Worm (Caenorhabditis elegans): ENCODE measurements around the gene F48E8.4.

Gene F48E8.4

DNA sequence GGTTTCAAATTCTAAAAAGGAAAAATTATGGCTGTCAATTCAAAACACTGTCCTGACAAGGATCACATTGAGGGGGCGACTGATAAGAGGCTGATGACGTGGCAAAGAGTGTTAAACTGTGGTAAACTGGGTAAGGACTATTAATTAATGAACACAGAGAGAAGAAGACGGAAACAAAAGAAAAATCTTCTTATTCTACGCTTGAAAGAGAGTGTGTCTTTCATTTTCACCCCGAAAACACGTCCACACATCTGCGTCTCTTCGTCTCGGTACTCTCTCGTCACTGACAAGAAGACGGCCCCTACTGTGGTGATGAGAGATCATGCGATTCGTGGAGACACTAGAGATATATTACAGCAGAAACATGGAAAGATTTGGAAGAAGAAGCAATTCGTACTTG lies 32.0 kb upstream of the F48E8.4 start:
- peak; percentile 4 for TF ChIP-seq ztf-26 (tag; optimal IDR thresholded peaks at IDR 0.05)
- no peak for TF ChIP-seq attf-5 (GFP tag; optimal IDR thresholded peaks at IDR 0.05)
- peak; percentile 41 to 63 for TF ChIP-seq let-607 (tag; optimal IDR thresholded peaks at IDR 0.05)
- TF ChIP-seq nhr-80 (tag; optimal IDR thresholded peaks at IDR 0.05), result peak; percentile 72
- TF ChIP-seq hmg-1.2 (GFP tag; IDR thresholded peaks at IDR 0.05), result peak; percentile 65; the same call in 1 of the 2 replicates
- peak; percentile 4 for TF ChIP-seq lin-40 (tag; optimal IDR thresholded peaks at IDR 0.05)

DNA sequence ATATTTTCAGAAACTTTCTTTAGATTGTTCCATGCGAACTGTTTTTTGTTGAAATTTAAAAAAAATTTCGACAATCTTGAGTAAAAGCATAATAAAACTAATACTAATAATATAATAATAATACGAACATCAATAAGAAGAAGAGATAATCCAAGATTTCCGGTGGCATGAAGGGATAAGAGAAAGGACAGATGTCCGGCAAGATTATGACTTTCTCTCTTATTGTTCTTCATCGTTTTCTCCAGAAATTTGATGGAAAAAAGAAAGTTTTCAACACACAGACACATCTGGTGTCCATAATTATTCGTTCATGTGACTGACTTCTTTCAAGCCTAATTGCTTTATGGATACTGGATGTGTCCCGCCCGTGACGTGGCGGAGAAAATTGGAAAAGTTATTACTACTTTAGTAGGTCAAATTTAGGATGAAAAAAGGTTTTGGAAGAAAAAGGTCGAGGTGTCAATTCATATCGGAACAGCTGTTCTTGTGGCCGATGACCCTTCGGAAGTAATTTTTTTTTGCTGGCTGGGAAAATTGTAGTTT lies 30.8 kb upstream of the F48E8.4 start:
- TF ChIP-seq hlh-26 (GFP tag; conservative IDR thresholded peaks at IDR 0.05), result no peak
- no peak for TF ChIP-seq ceh-79 (tag; optimal IDR thresholded peaks at IDR 0.05)
- no peak for TF ChIP-seq pbrm-1 (GFP tag; IDR thresholded peaks at IDR 0.05)
- TF ChIP-seq him-1 (tag; optimal IDR thresholded peaks at IDR 0.05), result no peak

DNA sequence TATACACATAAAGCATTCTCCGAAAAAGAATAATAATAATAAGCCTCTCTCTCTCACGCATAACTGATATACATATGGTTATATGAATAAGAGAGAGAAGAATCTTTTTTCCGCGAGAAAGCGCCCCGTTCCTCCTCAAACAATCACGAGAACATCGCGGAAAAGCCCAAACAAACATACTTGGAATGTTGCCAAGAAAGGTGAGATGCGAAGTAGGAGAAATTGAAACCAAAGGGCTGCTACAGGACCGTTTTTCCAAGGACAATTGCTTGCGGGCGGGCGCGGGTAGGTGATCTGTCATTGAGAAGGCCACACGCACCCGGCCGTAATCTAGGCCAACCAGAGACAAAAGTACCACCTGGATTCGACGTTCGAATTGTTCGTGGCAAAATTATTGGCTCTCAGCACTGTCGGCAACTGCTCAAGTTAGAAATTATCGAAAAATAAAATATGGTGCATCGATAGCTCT lies 29.7 kb upstream of the F48E8.4 start, which contains the start of gene dnj-24:
dnj-24 (minus strand) TSS at position 419 of the 469 bp plus-strand sequence.
- TF ChIP-seq xnd-1 (tag; optimal IDR thresholded peaks at IDR 0.05) (no peak), sptf-2 (GFP tag; optimal IDR thresholded peaks at IDR 0.05) (no peak), repo-1 (tag; optimal IDR thresholded peaks at IDR 0.05) (no peak), akir-1 (GFP tag; optimal IDR thresholded peaks at IDR 0.05) (no peak), lir-1 (GFP tag; conservative IDR thresholded peaks at IDR 0.05) (no peak), attf-5 (GFP tag; optimal IDR thresholded peaks at IDR 0.05) (no peak), egl-18 (GFP tag; IDR thresholded peaks at IDR 0.05) (no peak), dox-1 (GFP tag; IDR thresholded peaks at IDR 0.05) (no peak), efl-1 (GFP tag; optimal IDR thresholded peaks at IDR 0.05) (no peak), dpff-1 (tag; optimal IDR thresholded peaks at IDR 0.05) (no peak), mcd-1 (GFP tag; IDR thresholded peaks at IDR 0.05) (no peak), ZK185.1 (tag; optimal IDR thresholded peaks at IDR 0.05; ENCODE audit: poor library complexity, severe bottlenecking) (no peak), egrh-3 (GFP tag; IDR thresholded peaks at IDR 0.05) (no peak), C17E4.6 (GFP tag; IDR thresholded peaks at IDR 0.05) (no peak)

DNA sequence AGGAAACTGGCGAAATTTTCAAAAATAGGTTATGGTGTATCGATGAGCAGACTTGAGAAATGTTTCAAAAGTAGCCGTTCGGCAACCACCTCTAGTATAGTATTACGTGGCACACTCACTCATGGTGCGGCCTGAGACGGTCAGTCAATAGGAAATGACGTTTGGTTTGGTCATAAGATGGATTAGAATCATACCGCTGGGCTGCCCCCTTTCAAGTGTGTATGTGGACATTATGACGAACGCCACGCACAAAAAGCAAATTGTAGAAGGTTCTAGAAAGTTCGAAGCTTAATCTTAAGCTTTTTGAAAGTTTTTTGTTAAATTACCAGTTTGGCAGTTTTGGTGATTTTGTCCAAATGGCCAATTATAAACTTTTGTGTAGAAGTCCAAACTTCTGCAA lies 29.0 kb upstream of the F48E8.4 start:
- TF ChIP-seq Y79H2A.3 (GFP tag; conservative IDR thresholded peaks at IDR 0.05) (no peak), hsf-1 (GFP tag; IDR thresholded peaks at IDR 0.05) (peak; percentile 50; the same call in 1 of the 2 replicates), ceh-40 (GFP tag; IDR thresholded peaks at IDR 0.05) (no peak), rec-8 (tag; optimal IDR thresholded peaks at IDR 0.05) (no peak), F52B5.7 (tag; optimal IDR thresholded peaks at IDR 0.05) (no peak), hlh-12 (tag; optimal IDR thresholded peaks at IDR 0.05) (no peak), ccch-3 (GFP tag; optimal IDR thresholded peaks at IDR 0.05) (no peak)

DNA sequence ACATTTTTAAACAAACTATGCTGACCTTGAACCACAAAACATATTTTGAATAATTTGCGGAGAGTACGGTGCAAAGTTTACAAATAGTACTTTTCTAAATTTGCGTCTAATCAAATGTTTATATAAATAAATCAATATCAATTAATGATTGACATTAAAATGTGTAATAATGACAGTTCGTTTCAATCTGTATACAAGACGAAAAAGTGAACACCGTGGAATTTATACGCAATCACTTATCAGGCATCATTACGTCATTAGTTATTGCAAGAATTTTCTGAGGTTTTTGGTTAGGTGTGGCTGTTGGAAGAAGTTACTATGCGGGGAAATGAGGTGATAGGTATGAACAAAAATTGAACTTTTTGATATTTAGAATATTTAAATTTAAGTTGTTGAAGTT lies 26.3 kb upstream of the F48E8.4 start:
- TF ChIP-seq F23B12.7 (tag; optimal IDR thresholded peaks at IDR 0.05; ENCODE audit: insufficient read depth), result no peak
- TF ChIP-seq let-607 (tag; optimal IDR thresholded peaks at IDR 0.05), result peak; percentile 48 to 77
- TF ChIP-seq nhr-80 (tag; optimal IDR thresholded peaks at IDR 0.05), result peak; percentile 47
